Fruit fly (Drosophila melanogaster): ENCODE results near the gene CG14933.

dm6 chr2L:11840391-11840790 is 2.2 kb upstream of the CG14933 start, which contains the start of gene CG31704:
- TF ChIP-seq Myc (optimal IDR thresholded peaks at IDR 0.05) (no peak), psq (optimal IDR thresholded peaks at IDR 0.05) (no peak), insv (optimal IDR thresholded peaks at IDR 0.05) (no peak), h (optimal IDR thresholded peaks at IDR 0.05) (no peak), ttk (optimal IDR thresholded peaks at IDR 0.05) (no peak), Sin3A (optimal IDR thresholded peaks at IDR 0.05) (no peak)

Data from Kc167 (cell line).